Worm (Caenorhabditis elegans): ENCODE data around the gene mtm-9.

Gene mtm-9

ce11 chrV:3703888-3704287 lies 39.5 kb upstream of the mtm-9 start:
- no peak for TF ChIP-seq ceh-20 (GFP tag; IDR thresholded peaks at IDR 0.05)
- no peak for TF ChIP-seq nhr-6 (tag; optimal IDR thresholded peaks at IDR 0.05)
- no peak for TF ChIP-seq D1046.2 (GFP tag; IDR thresholded peaks at IDR 0.05)
- no peak for TF ChIP-seq lin-15B (tag; optimal IDR thresholded peaks at IDR 0.05)
- TF ChIP-seq zag-1 (tag; optimal IDR thresholded peaks at IDR 0.05), result no peak
- 0 out of 2 replicates have a peak, but pooled peaks have one; percentile 35 for TF ChIP-seq ctbp-1 (GFP tag; IDR thresholded peaks at IDR 0.05)
- no peak for TF ChIP-seq mxl-2 (GFP tag; conservative IDR thresholded peaks at IDR 0.05)
- TF ChIP-seq madf-5 (GFP tag; IDR thresholded peaks at IDR 0.05), result no peak
- TF ChIP-seq ceh-44 (GFP tag; IDR thresholded peaks at IDR 0.05), result no peak
- peak in 1 of 2 experiments; percentile 47 for TF ChIP-seq unc-62 (GFP tag; optimal IDR thresholded peaks at IDR 0.05 in 1 of 2)
- no peak for TF ChIP-seq unc-62 (tag; optimal IDR thresholded peaks at IDR 0.05)
- 0 out of 2 replicates have a peak, but pooled peaks have one; percentile 49 for TF ChIP-seq set-16 (GFP tag; IDR thresholded peaks at IDR 0.05)
- TF ChIP-seq nhr-77 (tag; optimal IDR thresholded peaks at IDR 0.05), result no peak
- no peak for TF ChIP-seq saeg-2 (GFP tag; IDR thresholded peaks at IDR 0.05)
- TF ChIP-seq snpc-1.2 (GFP tag; IDR thresholded peaks at IDR 0.05), result no peak
- no peak for TF ChIP-seq Y75B8A.6 (GFP tag; IDR thresholded peaks at IDR 0.05)
- no peak for TF ChIP-seq unc-130 (GFP tag; optimal IDR thresholded peaks at IDR 0.05)
- TF ChIP-seq zfp-3 (GFP tag; conservative IDR thresholded peaks at IDR 0.05), result no peak
- peak; percentile 56 for TF ChIP-seq rbr-2 (tag; optimal IDR thresholded peaks at IDR 0.05)
- TF ChIP-seq aha-1 (tag), result no peak
- no peak for TF ChIP-seq tag-97 (GFP tag; IDR thresholded peaks at IDR 0.05)
- no peak for TF ChIP-seq ceh-28 (tag; optimal IDR thresholded peaks at IDR 0.05)
- no peak for TF ChIP-seq daf-12 (tag; optimal IDR thresholded peaks at IDR 0.05)
- TF ChIP-seq snpc-4 (tag; optimal IDR thresholded peaks at IDR 0.05), result no peak
- no peak for TF ChIP-seq gei-8 (GFP tag; optimal IDR thresholded peaks at IDR 0.05)
- TF ChIP-seq egl-43 (GFP tag; IDR thresholded peaks at IDR 0.05), result peak; percentile 44; the same call in 1 of the 2 replicates
- TF ChIP-seq nhr-111 (GFP tag; optimal IDR thresholded peaks at IDR 0.05), result no peak
- TF ChIP-seq tra-1 (GFP tag; IDR thresholded peaks at IDR 0.05), result 0 out of 2 replicates have a peak, but pooled peaks have one; percentile 21
- TF ChIP-seq ama-1 (optimal IDR thresholded peaks at IDR 0.05), result no peak
- TF ChIP-seq nhr-102 (tag; optimal IDR thresholded peaks at IDR 0.05), result peak; percentile 19
- peak; percentile 79 for TF ChIP-seq hlh-11 (tag; optimal IDR thresholded peaks at IDR 0.05)
- no peak for TF ChIP-seq lim-7 (GFP tag; IDR thresholded peaks at IDR 0.05)
- no peak for TF ChIP-seq daf-19 (GFP tag; conservative IDR thresholded peaks at IDR 0.05)
- no peak for TF ChIP-seq zip-2 (tag; optimal IDR thresholded peaks at IDR 0.05)
- TF ChIP-seq lin-13 (GFP tag; optimal IDR thresholded peaks at IDR 0.05), result no peak
- TF ChIP-seq hlh-30 (tag; optimal IDR thresholded peaks at IDR 0.05; ENCODE audit: insufficient read depth), result peak; percentile 76
- peak; percentile 37; the same call in 1 of the 2 replicates for TF ChIP-seq T26A8.4 (GFP tag; IDR thresholded peaks at IDR 0.05)
- TF ChIP-seq vab-7 (GFP tag; IDR thresholded peaks at IDR 0.05), result no peak
- no peak for TF ChIP-seq cey-2 (tag; optimal IDR thresholded peaks at IDR 0.05; ENCODE audit: borderline replicate concordance, insufficient read depth)
- no peak for TF ChIP-seq madf-9 (GFP tag; conservative IDR thresholded peaks at IDR 0.05)
- TF ChIP-seq nhr-48 (tag; optimal IDR thresholded peaks at IDR 0.05), result peak; percentile 49
- TF ChIP-seq nhr-10 (tag; optimal IDR thresholded peaks at IDR 0.05), result no peak
- no peak for TF ChIP-seq zip-11 (GFP tag; IDR thresholded peaks at IDR 0.05)
- TF ChIP-seq nhr-76 (tag; optimal IDR thresholded peaks at IDR 0.05), result no peak
- no peak for TF ChIP-seq zfp-2 (tag; optimal IDR thresholded peaks at IDR 0.05)
- no peak for TF ChIP-seq F10B5.3 (tag; optimal IDR thresholded peaks at IDR 0.05)
- TF ChIP-seq pha-4 (GFP tag; IDR thresholded peaks at IDR 0.05), result peak; percentile 68; the same call in 1 of the 2 replicates
- TF ChIP-seq pha-4 (tag; optimal IDR thresholded peaks at IDR 0.05), result no peak
- no peak for TF ChIP-seq fos-1 (tag; optimal IDR thresholded peaks at IDR 0.05)
- TF ChIP-seq ZK546.5 (tag; optimal IDR thresholded peaks at IDR 0.05), result no peak
- TF ChIP-seq ztf-11 (tag; optimal IDR thresholded peaks at IDR 0.05), result no peak
- TF ChIP-seq F37D6.2 (tag; optimal IDR thresholded peaks at IDR 0.05), result peak; percentile 8
- no peak for TF ChIP-seq Y105C5A.15 (GFP tag; IDR thresholded peaks at IDR 0.05)
